Worm (Caenorhabditis elegans) whole organism, midembryonic: Measurements from ENCODE around the gene Y47D3A.32.

ENCODE experiments used
- T22C8.4 ChIP-seq: fragments of 200-800 bp; sonication (Bioruptor generic); IDR thresholded peaks from 2 replicates; pipeline ENCODE4 v1.3.6; 2022; ENCODE audit warnings: missing genetic modification characterization, missing compliant biosample characterization
- flt-1 ChIP-seq: fragments of 200-800 bp; sonication (Bioruptor generic); IDR thresholded peaks from 2 replicates; pipeline ENCODE4 v1.3.6; 2022; ENCODE audit warnings: missing genetic modification characterization, missing compliant biosample characterization
- klf-2 ChIP-seq: fragments of 200-800 bp; sonication (Bioruptor generic); conservative IDR thresholded peaks from 2 replicates; pipeline ENCODE4 v1.3.6; 2022; ENCODE audit warnings: missing genetic modification reagents, missing genetic modification characterization, missing compliant biosample characterization
- med-1 ChIP-seq: sonication (generic microtip); optimal IDR thresholded peaks from 2 replicates; lab custom pipeline; 2017; ENCODE audit warnings: missing genetic modification characterization, mild to moderate bottlenecking, missing compliant biosample characterization, antibody characterized with exemption, missing genetic modification reagents; ENCODE audit not compliant: insufficient read depth
- ref-1 ChIP-seq: fragments of 200-800 bp; sonication (Bioruptor generic); conservative IDR thresholded peaks from 2 replicates; pipeline ENCODE4 v1.3.6; 2022; ENCODE audit warnings: missing genetic modification reagents, missing genetic modification characterization, missing compliant biosample characterization
- tab-1 ChIP-seq: fragments of 200-800 bp; sonication (Bioruptor generic); IDR thresholded peaks from 2 replicates; pipeline ENCODE4 v1.3.6; 2022; ENCODE audit warnings: missing genetic modification characterization, missing compliant biosample characterization
- ztf-29 ChIP-seq: fragments of 200-800 bp; sonication (Bioruptor generic); IDR thresholded peaks from 2 replicates; pipeline ENCODE4 v1.3.6; 2022; ENCODE audit warnings: missing genetic modification reagents, missing genetic modification characterization, missing compliant biosample characterization

ce11 chrIII:11244338-11244737 lies 7.9 kb upstream of the Y47D3A.32 start:
- TF ChIP-seq ztf-29 (GFP tag; lab: Robert Waterston, UW) (no peak), med-1 (GFP tag; lab: Kevin White, UChicago) (no peak), T22C8.4 (GFP tag; lab: Robert Waterston, UW) (no peak), ref-1 (no peak), flt-1 (no peak), tab-1 (no peak), klf-2 (no peak)
